Fruit fly (Drosophila melanogaster) whole organism, embryonic: ENCODE data around the gene Hsp110.
A peak's percentile ranks its signal among the peaks of the same experiment; 100 is the strongest.

Experiments used
- Ada2b ChIP-seq: fragments of 200-800 bp; sonication (Bioruptor generic); IDR thresholded peaks from 2 replicates; pipeline ENCODE4 v1.3.6; 2022; ENCODE audit warnings: missing biosample characterization, missing genetic modification characterization
- BEAF-32 ChIP-seq: fragments of 200-800 bp; sonication (Bioruptor generic); optimal IDR thresholded peaks from 3 replicates; lab custom pipeline; 2017; ENCODE audit warnings: missing biosample characterization, missing genetic modification characterization, mild to moderate bottlenecking, moderate library complexity, missing genetic modification reagents
- Blimp-1 ChIP-seq: fragments of 200-800 bp; sonication (Bioruptor generic); optimal IDR thresholded peaks from 3 replicates; lab custom pipeline; 2018; ENCODE audit warnings: missing biosample characterization, missing genetic modification characterization, mild to moderate bottlenecking, moderate library complexity, missing genetic modification reagents
- CG10209 ChIP-seq: fragments of 200-800 bp; sonication (Bioruptor generic); optimal IDR thresholded peaks from 3 replicates; lab custom pipeline; 2017; ENCODE audit warnings: missing biosample characterization, mild to moderate bottlenecking, missing genetic modification characterization, missing genetic modification reagents
- CG10267 ChIP-seq: fragments of 200-800 bp; sonication (Bioruptor generic); optimal IDR thresholded peaks from 2 replicates; lab custom pipeline; 2018; ENCODE audit warnings: missing biosample characterization, mild to moderate bottlenecking, missing genetic modification characterization, moderate library complexity
- CG11456 ChIP-seq: fragments of 200-800 bp; sonication (Bioruptor generic); IDR thresholded peaks from 3 replicates; pipeline ENCODE4 v1.3.6; 2022; ENCODE audit warnings: missing biosample characterization, missing genetic modification characterization
- CG13287 ChIP-seq: fragments of 200-800 bp; sonication (Bioruptor generic); IDR thresholded peaks from 2 replicates; pipeline ENCODE4 v1.3.6; 2022; ENCODE audit warnings: missing biosample characterization, missing genetic modification characterization; ENCODE audit not compliant: partially characterized antibody
- CG14441 ChIP-seq: fragments of 200-800 bp; sonication (Bioruptor generic); IDR thresholded peaks from 2 replicates; pipeline ENCODE4 v1.3.6; 2022; ENCODE audit warnings: missing biosample characterization, missing genetic modification characterization
- CG16779 ChIP-seq: fragments of 200-800 bp; sonication (Bioruptor generic); IDR thresholded peaks from 2 replicates; pipeline ENCODE4 v1.3.6; 2022; ENCODE audit warnings: missing biosample characterization, missing genetic modification characterization
- CG17361 ChIP-seq: fragments of 200-800 bp; sonication (Bioruptor generic); IDR thresholded peaks from 3 replicates; pipeline ENCODE4 v1.3.6; 2022; ENCODE audit warnings: missing biosample characterization, missing genetic modification characterization
- CG17612 ChIP-seq: fragments of 200-800 bp; sonication (Bioruptor generic); IDR thresholded peaks from 2 replicates; pipeline ENCODE4 v1.3.6; 2022; ENCODE audit warnings: missing biosample characterization, missing genetic modification characterization
- CG17829 ChIP-seq: fragments of 200-800 bp; optimal IDR thresholded peaks from 2 replicates; lab custom pipeline; 2019; ENCODE audit warnings: missing biosample characterization, mild to moderate bottlenecking, missing genetic modification characterization, moderate library complexity
- CG2129 ChIP-seq: fragments of 200-800 bp; sonication (Bioruptor generic); IDR thresholded peaks from 2 replicates; pipeline ENCODE4 v1.3.6; 2022; ENCODE audit warnings: missing biosample characterization, missing genetic modification characterization; ENCODE audit not compliant: partially characterized antibody
- CG32532 ChIP-seq: fragments of 200-800 bp; sonication (Bioruptor generic); IDR thresholded peaks from 2 replicates; pipeline ENCODE4 v1.3.6; 2022; ENCODE audit warnings: missing biosample characterization, missing genetic modification characterization
- CG4328 ChIP-seq: fragments of 200-800 bp; sonication (Bioruptor generic); optimal IDR thresholded peaks from 3 replicates; lab custom pipeline; 2017; ENCODE audit warnings: missing biosample characterization, missing genetic modification reagents, missing genetic modification characterization
- CG6175 ChIP-seq: fragments of 200-800 bp; sonication (Bioruptor generic); IDR thresholded peaks from 3 replicates; pipeline ENCODE4 v1.3.6; 2022; ENCODE audit warnings: missing biosample characterization, missing genetic modification characterization
- CG6272 ChIP-seq: fragments of 200-800 bp; sonication (Bioruptor generic); IDR thresholded peaks from 2 replicates; pipeline ENCODE4 v1.3.6; 2022; ENCODE audit warnings: missing biosample characterization, missing genetic modification characterization
- CG7839 ChIP-seq: fragments of 200-800 bp; sonication (Bioruptor generic); optimal IDR thresholded peaks from 3 replicates; lab custom pipeline; 2018; ENCODE audit warnings: missing biosample characterization, mild to moderate bottlenecking, missing genetic modification characterization, moderate library complexity
- CG8944 ChIP-seq: fragments of 200-800 bp; sonication (Bioruptor generic); optimal IDR thresholded peaks from 3 replicates; lab custom pipeline; 2016; ENCODE audit warnings: missing biosample characterization, missing genetic modification characterization
- CG9727 ChIP-seq: fragments of 200-800 bp; sonication (Bioruptor generic); optimal IDR thresholded peaks from 3 replicates; lab custom pipeline; 2017; ENCODE audit warnings: missing biosample characterization, mild to moderate bottlenecking, missing genetic modification characterization
- CHES-1-like ChIP-seq: fragments of 200-800 bp; sonication (Bioruptor generic); optimal IDR thresholded peaks from 2 replicates; lab custom pipeline; 2016; ENCODE audit warnings: missing biosample characterization, missing genetic modification characterization
- CrebB ChIP-seq: fragments of 200-800 bp; sonication (Bioruptor generic); optimal IDR thresholded peaks from 3 replicates; lab custom pipeline; 2018; ENCODE audit warnings: missing biosample characterization, mild to moderate bottlenecking, missing genetic modification characterization
- D19A ChIP-seq: fragments of 200-800 bp; optimal IDR thresholded peaks from 3 replicates; lab custom pipeline; 2019; ENCODE audit warnings: missing biosample characterization, mild to moderate bottlenecking, missing genetic modification characterization, moderate library complexity
- D19B ChIP-seq: fragments of 200-800 bp; sonication (Bioruptor generic); optimal IDR thresholded peaks from 2 replicates; lab custom pipeline; 2017; ENCODE audit warnings: missing biosample characterization, mild to moderate bottlenecking, missing genetic modification characterization
- Dad ChIP-seq: fragments of 200-800 bp; sonication (Bioruptor generic); optimal IDR thresholded peaks from 3 replicates; lab custom pipeline; 2016; ENCODE audit warnings: missing biosample characterization, missing genetic modification characterization
- Deaf1 ChIP-seq: fragments of 200-800 bp; optimal IDR thresholded peaks from 3 replicates; lab custom pipeline; 2019; ENCODE audit warnings: missing biosample characterization, mild to moderate bottlenecking, missing genetic modification characterization, moderate library complexity
- Dref ChIP-seq: fragments of 200-800 bp; sonication (Bioruptor generic); IDR thresholded peaks from 2 replicates; pipeline ENCODE4 v1.3.6; 2022; ENCODE audit warnings: missing biosample characterization, missing genetic modification characterization
- E2f1 ChIP-seq: fragments of 200-800 bp; sonication (Bioruptor generic); IDR thresholded peaks from 2 replicates; pipeline ENCODE4 v1.3.6; 2022; ENCODE audit warnings: missing biosample characterization, missing genetic modification characterization
- Gug ChIP-seq: fragments of 200-800 bp; sonication (Bioruptor generic); IDR thresholded peaks from 4 replicates; pipeline ENCODE4 v1.3.6; 2022; ENCODE audit warnings: missing biosample characterization, missing genetic modification characterization
- HLH3B ChIP-seq: fragments of 200-800 bp; sonication (Bioruptor generic); IDR thresholded peaks from 2 replicates; pipeline ENCODE4 v1.3.6; 2022; ENCODE audit warnings: missing biosample characterization, missing genetic modification characterization
- Hr3 ChIP-seq: fragments of 200-800 bp; sonication (Bioruptor generic); optimal IDR thresholded peaks from 3 replicates; lab custom pipeline; 2016; ENCODE audit warnings: missing biosample characterization, missing genetic modification characterization
- Nf-YA ChIP-seq: fragments of 200-800 bp; sonication (Bioruptor generic); IDR thresholded peaks from 2 replicates; pipeline ENCODE4 v1.3.6; 2022; ENCODE audit warnings: missing biosample characterization, missing genetic modification characterization
- Six4 ChIP-seq: fragments of 200-800 bp; sonication (Bioruptor generic); optimal IDR thresholded peaks from 2 replicates; lab custom pipeline; 2016; ENCODE audit warnings: missing biosample characterization, missing genetic modification characterization
- Sox102F ChIP-seq: fragments of 200-800 bp; sonication (Bioruptor generic); optimal IDR thresholded peaks from 2 replicates; lab custom pipeline; 2018; ENCODE audit warnings: missing biosample characterization, mild to moderate bottlenecking, missing genetic modification characterization, moderate library complexity
- Sry-β ChIP-seq: fragments of 200-800 bp; sonication (Bioruptor generic); optimal IDR thresholded peaks from 2 replicates; lab custom pipeline; 2018; ENCODE audit warnings: missing biosample characterization, mild to moderate bottlenecking, missing genetic modification characterization, moderate library complexity
- al ChIP-seq: fragments of 200-800 bp; sonication (Bioruptor generic); IDR thresholded peaks from 2 replicates; pipeline ENCODE4 v1.3.6; 2022; ENCODE audit warnings: missing biosample characterization, missing genetic modification characterization
- ato ChIP-seq: fragments of 200-800 bp; sonication (Bioruptor generic); IDR thresholded peaks from 2 replicates; pipeline ENCODE4 v1.3.6; 2022; ENCODE audit warnings: missing biosample characterization, missing genetic modification characterization; ENCODE audit not compliant: partially characterized antibody
- az2 ChIP-seq: fragments of 200-800 bp; sonication (Bioruptor generic); optimal IDR thresholded peaks from 3 replicates; lab custom pipeline; 2016; ENCODE audit warnings: missing biosample characterization, missing genetic modification characterization
- corto ChIP-seq: fragments of 200-800 bp; sonication (Bioruptor generic); optimal IDR thresholded peaks from 2 replicates; lab custom pipeline; 2016; ENCODE audit warnings: missing biosample characterization, mild to moderate bottlenecking, missing genetic modification characterization, moderate library complexity
- crc ChIP-seq: fragments of 200-800 bp; sonication (Bioruptor generic); optimal IDR thresholded peaks from 2 replicates; lab custom pipeline; 2016; ENCODE audit warnings: missing biosample characterization, missing genetic modification characterization
- dpn ChIP-seq, 2 experiments: fragments of 200-800 bp; sonication (Bioruptor generic); optimal IDR thresholded peaks; 3 replicates each; lab custom pipeline; 2016; ENCODE audit warnings: missing biosample characterization in 2 of 2, missing genetic modification characterization in 2 of 2
- fd102C ChIP-seq: fragments of 200-800 bp; sonication (Bioruptor generic); optimal IDR thresholded peaks from 2 replicates; lab custom pipeline; 2018; ENCODE audit warnings: missing biosample characterization, mild to moderate bottlenecking, missing genetic modification characterization, moderate library complexity
- lmd ChIP-seq: fragments of 200-800 bp; sonication (Bioruptor generic); IDR thresholded peaks from 2 replicates; pipeline ENCODE4 v1.3.6; 2022; ENCODE audit warnings: missing biosample characterization, missing genetic modification characterization
- pho ChIP-seq: fragments of 200-800 bp; sonication (Bioruptor generic); optimal IDR thresholded peaks from 2 replicates; lab custom pipeline; 2016; ENCODE audit warnings: missing biosample characterization, missing genetic modification characterization
- sc ChIP-seq, 3 experiments: fragments of >200 bp in 2 of 3; fragments of 200-800 bp in 1 of 3; sonication (Bioruptor generic) in 1 of 3; optimal IDR thresholded peaks; 2 replicates in 2 of 3; 3 replicates in 1 of 3; lab custom pipeline; 2017; ENCODE audit warnings: mild to moderate bottlenecking in 1 of 3, missing biosample characterization in 1 of 3, missing genetic modification characterization in 1 of 3, missing genetic modification reagents in 1 of 3
- sisA ChIP-seq: fragments of 200-800 bp; sonication (Bioruptor generic); IDR thresholded peaks from 2 replicates; pipeline ENCODE4 v1.3.6; 2022; ENCODE audit warnings: missing biosample characterization, missing genetic modification characterization
- sna ChIP-seq: fragments of 200-800 bp; sonication (Bioruptor generic); IDR thresholded peaks from 2 replicates; pipeline ENCODE4 v1.3.6; 2022; ENCODE audit warnings: missing biosample characterization, missing genetic modification characterization; ENCODE audit not compliant: partially characterized antibody
- so ChIP-seq: fragments of 200-800 bp; sonication (Bioruptor generic); IDR thresholded peaks from 3 replicates; pipeline ENCODE4 v1.3.6; 2022; ENCODE audit warnings: missing biosample characterization, missing genetic modification characterization
- tgo ChIP-seq: fragments of 200-800 bp; sonication (Bioruptor generic); IDR thresholded peaks from 3 replicates; pipeline ENCODE4 v1.3.6; 2022; ENCODE audit warnings: missing biosample characterization, missing genetic modification characterization
- unc-4 ChIP-seq: fragments of 200-800 bp; sonication (Bioruptor generic); IDR thresholded peaks from 2 replicates; pipeline ENCODE4 v1.3.6; 2022; ENCODE audit warnings: missing biosample characterization, missing genetic modification characterization; ENCODE audit not compliant: partially characterized antibody
- zfh2 ChIP-seq: fragments of 200-800 bp; sonication (Bioruptor generic); optimal IDR thresholded peaks from 2 replicates; lab custom pipeline; 2016; ENCODE audit warnings: missing biosample characterization, missing genetic modification characterization

Hsp110 gene

DNA sequence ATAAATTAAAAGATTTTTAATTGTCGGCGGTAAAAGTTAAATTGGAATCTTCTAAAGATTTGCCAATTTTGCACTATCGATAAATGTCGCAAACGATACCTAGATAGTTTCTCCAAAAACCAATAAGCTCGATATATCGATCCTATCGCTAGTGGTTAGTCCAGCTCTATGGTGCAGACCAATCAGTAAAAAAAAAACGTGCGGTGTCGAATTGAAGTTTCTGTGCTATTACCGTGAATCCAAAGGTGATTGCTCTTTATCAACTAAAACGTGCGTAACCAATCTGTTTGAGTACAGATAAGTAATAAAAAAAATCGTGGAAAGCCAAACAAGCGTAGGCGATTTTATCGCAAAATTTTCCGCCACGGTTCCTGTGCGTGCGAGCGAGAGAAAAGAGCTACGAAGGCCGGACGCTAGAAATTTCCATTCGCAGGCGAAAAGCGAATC lies at the start of gene Hsp110 (continued):
- peak; percentile 53 for TF ChIP-seq CG32532
- peak; percentile 67 for TF ChIP-seq CG10267 (tag; lab: Kevin White, UChicago)
- no peak for TF ChIP-seq HLH3B (GFP tag; lab: Robert Waterston, UW)
- no peak for TF ChIP-seq Ada2b (GFP tag; lab: Robert Waterston, UW)
- peak; percentile 99 for TF ChIP-seq ato (GFP tag; lab: Robert Waterston, UW)
- no peak for TF ChIP-seq D19A (tag; lab: Kevin White, UChicago)
- no peak for TF ChIP-seq D19B
- TF ChIP-seq CG4328 (GFP tag; lab: Kevin White, UChicago): no peak
- TF ChIP-seq unc-4: peak; percentile 99
- peak; percentile 98 for TF ChIP-seq BEAF-32 (GFP tag; lab: Kevin White, UChicago)
- TF ChIP-seq CG17361: peak; percentile 26; the same call in 1 of the 3 replicates
- no peak for TF ChIP-seq CG16779 (GFP tag; lab: Robert Waterston, UW)
- TF ChIP-seq al (GFP tag; lab: Robert Waterston, UW): no peak
- no peak for TF ChIP-seq lmd (GFP tag; lab: Robert Waterston, UW)
- no peak for TF ChIP-seq CG11456 (GFP tag; lab: Robert Waterston, UW)
- peak; percentile 8 for TF ChIP-seq Dad
- no peak for TF ChIP-seq so (GFP tag; lab: Robert Waterston, UW)
- no peak for TF ChIP-seq sc (optimal IDR thresholded peaks at IDR 0.05; lab: Kevin White, UChicago)
- TF ChIP-seq sc (GFP tag; optimal IDR thresholded peaks at IDR 0.05; lab: Kevin White, UChicago): no peak
- no peak for TF ChIP-seq Deaf1
- TF ChIP-seq Six4 (GFP tag; lab: Kevin White, UChicago): no peak
- TF ChIP-seq dpn (GFP tag; optimal IDR thresholded peaks at IDR 0.05; lab: Kevin White, UChicago): no peak
- TF ChIP-seq CG6175 (GFP tag; lab: Robert Waterston, UW): no peak
- no peak for TF ChIP-seq Blimp-1 (GFP tag; lab: Kevin White, UChicago)
- no peak for TF ChIP-seq tgo (GFP tag; lab: Robert Waterston, UW)
- TF ChIP-seq Sry-β: no peak
- TF ChIP-seq CG13287: peak; percentile 99
- peak; percentile 16; the same call in 1 of the 2 replicates for TF ChIP-seq E2f1 (GFP tag; lab: Robert Waterston, UW)
- no peak for TF ChIP-seq CG10209
- peak; percentile 97 for TF ChIP-seq sna (GFP tag; lab: Robert Waterston, UW)
- TF ChIP-seq CrebB: peak; percentile 23
- peak; percentile 52 for TF ChIP-seq CG17829 (tag; lab: Kevin White, UChicago)
- TF ChIP-seq Hr3 (GFP tag; lab: Kevin White, UChicago): no peak
- peak; percentile 23 for TF ChIP-seq corto (GFP tag; lab: Kevin White, UChicago)
- no peak for TF ChIP-seq crc (GFP tag; lab: Kevin White, UChicago)
- no peak for TF ChIP-seq sisA
- TF ChIP-seq CG6272: no peak
- TF ChIP-seq CG8944: no peak
- peak; percentile 96 for TF ChIP-seq CG2129 (GFP tag; lab: Robert Waterston, UW)
- TF ChIP-seq zfh2 (GFP tag; lab: Kevin White, UChicago): peak; percentile 33
- TF ChIP-seq pho (GFP tag; lab: Kevin White, UChicago): peak; percentile 10
- no peak for TF ChIP-seq az2 (GFP tag; lab: Kevin White, UChicago)
- TF ChIP-seq Sox102F: no peak
- TF ChIP-seq Dref (GFP tag; lab: Robert Waterston, UW): peak; percentile 98
- TF ChIP-seq CHES-1-like (GFP tag; lab: Kevin White, UChicago): peak; percentile 74
- TF ChIP-seq CG7839 (tag; lab: Kevin White, UChicago): peak; percentile 37
- TF ChIP-seq CG17612: no peak
- no peak for TF ChIP-seq CG9727 (GFP tag; lab: Kevin White, UChicago)
- no peak; the same call in 3 of the 4 replicates for TF ChIP-seq Gug (GFP tag; lab: Robert Waterston, UW)
- TF ChIP-seq Nf-YA (GFP tag; lab: Robert Waterston, UW): no peak
- TF ChIP-seq CG14441 (GFP tag; lab: Robert Waterston, UW): no peak
- TF ChIP-seq fd102C: no peak
